Worm (Caenorhabditis elegans) whole organism, young adult: Measurements from ENCODE around the gene Y7A5A.24.

ENCODE experiments used
- B0035.1 ChIP-seq: sonication (generic microtip); optimal IDR thresholded peaks from 2 replicates; lab custom pipeline; 2016; ENCODE audit warnings: missing genetic modification characterization, mild to moderate bottlenecking, missing compliant biosample characterization, missing genotype, missing genetic modification reagents
- B0336.3 ChIP-seq: fragments of 200-800 bp; sonication (Bioruptor generic); IDR thresholded peaks from 2 replicates; pipeline ENCODE4 v1.3.6; 2022; ENCODE audit warnings: missing genetic modification characterization, missing compliant biosample characterization
- C06A6.2 ChIP-seq: fragments of 200-800 bp; sonication (Bioruptor generic); conservative IDR thresholded peaks from 2 replicates; pipeline ENCODE4 v1.3.6; 2022; ENCODE audit warnings: missing genetic modification characterization, missing compliant biosample characterization
- F55B11.4 ChIP-seq: sonication (generic microtip); optimal IDR thresholded peaks from 2 replicates; lab custom pipeline; 2016; ENCODE audit warnings: missing compliant biosample characterization, missing genetic modification characterization, borderline replicate concordance; ENCODE audit not compliant: insufficient read depth
- akir-1 ChIP-seq: fragments of 200-800 bp; sonication (Bioruptor generic); optimal IDR thresholded peaks from 2 replicates; lab custom pipeline; 2018; ENCODE audit warnings: mild to moderate bottlenecking, missing genetic modification characterization, moderate library complexity, missing compliant biosample characterization
- atf-7 ChIP-seq: sonication (generic microtip); optimal IDR thresholded peaks from 2 replicates; lab custom pipeline; 2017; ENCODE audit warnings: mild to moderate bottlenecking, missing genetic modification characterization, missing compliant biosample characterization
- bed-1 ChIP-seq: fragments of 200-800 bp; sonication (Bioruptor generic); IDR thresholded peaks from 2 replicates; pipeline ENCODE4 v1.3.6; 2022; ENCODE audit warnings: missing genetic modification reagents, missing genetic modification characterization, missing compliant biosample characterization
- ccch-3 ChIP-seq: fragments of 200-800 bp; sonication (Bioruptor generic); optimal IDR thresholded peaks from 2 replicates; lab custom pipeline; 2018; ENCODE audit warnings: mild to moderate bottlenecking, missing genetic modification characterization, missing compliant biosample characterization
- cebp-2 ChIP-seq: fragments of 200-800 bp; sonication (Bioruptor generic); IDR thresholded peaks from 2 replicates; pipeline ENCODE4 v1.3.6; 2022; ENCODE audit warnings: missing genetic modification characterization, missing compliant biosample characterization
- chd-7 ChIP-seq: sonication (generic microtip); optimal IDR thresholded peaks from 2 replicates; lab custom pipeline; 2016; ENCODE audit warnings: mild to moderate bottlenecking, missing genetic modification characterization, moderate library complexity, missing compliant biosample characterization
- die-1 ChIP-seq: sonication (generic microtip); optimal IDR thresholded peaks from 2 replicates; lab custom pipeline; 2016; ENCODE audit warnings: missing genotype, mild to moderate bottlenecking, missing genetic modification characterization, missing compliant biosample characterization
- dox-1 ChIP-seq: fragments of 200-800 bp; sonication (Bioruptor generic); IDR thresholded peaks from 2 replicates; pipeline ENCODE4 v1.3.6; 2022; ENCODE audit warnings: missing genetic modification reagents, missing genetic modification characterization, missing compliant biosample characterization
- dpff-1 ChIP-seq: sonication (generic microtip); optimal IDR thresholded peaks from 2 replicates; lab custom pipeline; 2017; ENCODE audit warnings: mild to moderate bottlenecking, missing genetic modification characterization, missing compliant biosample characterization
- egrh-3 ChIP-seq: fragments of 200-800 bp; sonication (Bioruptor generic); IDR thresholded peaks from 2 replicates; pipeline ENCODE4 v1.3.6; 2022; ENCODE audit warnings: missing genetic modification reagents, missing genetic modification characterization, missing compliant biosample characterization
- hlh-12 ChIP-seq: sonication (generic microtip); optimal IDR thresholded peaks from 2 replicates; lab custom pipeline; 2016; ENCODE audit warnings: missing genetic modification characterization, missing compliant biosample characterization
- let-526 ChIP-seq: fragments of 200-800 bp; sonication (Bioruptor generic); IDR thresholded peaks from 2 replicates; pipeline ENCODE4 v1.3.6; 2022; ENCODE audit warnings: missing genetic modification reagents, missing genetic modification characterization, missing compliant biosample characterization
- lin-35 ChIP-seq, 3 experiments: fragments of 150-350 bp in 2 of 3; sonication (generic microtip) in 1 of 3; optimal IDR thresholded peaks; 2 replicates each; lab custom pipeline; 2014 to 2018; ENCODE audit warnings: missing biosample characterization in 3 of 3, missing genetic modification characterization in 3 of 3, missing genetic modification reagents in 3 of 3
- lir-1 ChIP-seq: fragments of 200-800 bp; sonication (Bioruptor generic); conservative IDR thresholded peaks from 2 replicates; pipeline ENCODE4 v1.3.6; 2022; ENCODE audit warnings: missing genetic modification reagents, missing genetic modification characterization, missing compliant biosample characterization
- lsy-27 ChIP-seq: sonication (generic microtip); optimal IDR thresholded peaks from 2 replicates; lab custom pipeline; 2017; ENCODE audit warnings: missing genetic modification characterization, mild to moderate bottlenecking, missing compliant biosample characterization, antibody characterized with exemption, missing genotype, borderline replicate concordance; ENCODE audit not compliant: insufficient read depth
- madf-10 ChIP-seq: sonication (generic microtip); optimal IDR thresholded peaks from 2 replicates; lab custom pipeline; 2016; ENCODE audit warnings: mild to moderate bottlenecking, missing genetic modification characterization, missing compliant biosample characterization
- madf-8 ChIP-seq: fragments of 200-800 bp; sonication (Bioruptor generic); conservative IDR thresholded peaks from 2 replicates; pipeline ENCODE4 v1.3.6; 2022; ENCODE audit warnings: missing genetic modification reagents, missing genetic modification characterization, missing compliant biosample characterization
- nhr-179 ChIP-seq: sonication (generic microtip); optimal IDR thresholded peaks from 2 replicates; lab custom pipeline; 2016; ENCODE audit warnings: mild to moderate bottlenecking, missing genetic modification characterization, missing compliant biosample characterization
- nhr-27 ChIP-seq: fragments of 200-800 bp; sonication (Bioruptor generic); optimal IDR thresholded peaks from 2 replicates; lab custom pipeline; 2018; ENCODE audit warnings: mild to moderate bottlenecking, missing genetic modification characterization, moderate library complexity, missing compliant biosample characterization
- rcor-1 ChIP-seq: fragments of 200-800 bp; sonication (Bioruptor generic); IDR thresholded peaks from 2 replicates; pipeline ENCODE4 v1.3.6; 2022; ENCODE audit warnings: missing genetic modification reagents, missing genetic modification characterization, missing compliant biosample characterization
- sptf-2 ChIP-seq: fragments of 200-800 bp; sonication (Bioruptor generic); optimal IDR thresholded peaks from 2 replicates; lab custom pipeline; 2018; ENCODE audit warnings: mild to moderate bottlenecking, missing genetic modification characterization, missing compliant biosample characterization
- tbp1 ChIP-seq: fragments of 200-800 bp; sonication (Bioruptor generic); optimal IDR thresholded peaks from 2 replicates; lab custom pipeline; 2018; ENCODE audit warnings: mild to moderate bottlenecking, missing genetic modification characterization, missing compliant biosample characterization
- unc-130 ChIP-seq: sonication (generic microtip); optimal IDR thresholded peaks from 2 replicates; lab custom pipeline; 2016; ENCODE audit warnings: missing genetic modification reagents, missing genetic modification characterization, missing compliant biosample characterization
- unc-62 ChIP-seq: fragments of 150-350 bp; optimal IDR thresholded peaks from 2 replicates; lab custom pipeline; 2014; ENCODE audit warnings: missing biosample characterization, missing genetic modification reagents, missing genetic modification characterization
- ztf-28 ChIP-seq: fragments of 200-800 bp; sonication (Bioruptor generic); IDR thresholded peaks from 2 replicates; pipeline ENCODE4 v1.3.6; 2022; ENCODE audit warnings: missing genetic modification reagents, missing genetic modification characterization, missing compliant biosample characterization

The Y7A5A.24 gene

ce11 chrX:15736419-15736818 lies 45.5 kb downstream of the Y7A5A.24 start (continued):
- TF ChIP-seq lir-1 (GFP tag; lab: Robert Waterston, UW) (no peak), F55B11.4 (tag; lab: Kevin White, UChicago) (no peak), rcor-1 (GFP tag; lab: Robert Waterston, UW) (peak; percentile 26; the same call in 1 of the 2 replicates), dox-1 (GFP tag; lab: Robert Waterston, UW) (peak; percentile 78), ztf-28 (GFP tag; lab: Robert Waterston, UW) (no peak), sptf-2 (GFP tag; lab: Kevin White, UChicago) (no peak), madf-8 (GFP tag; lab: Robert Waterston, UW) (no peak), madf-10 (peak; percentile 40), unc-130 (GFP tag; lab: Kevin White, UChicago) (no peak)

ce11 chrX:15731668-15732067 lies 50.3 kb downstream of the Y7A5A.24 start, which contains the start of gene lin-15A:
Gene lin-15A, plus strand, starts transcription at chrX:15731968.
- TF ChIP-seq B0035.1 (tag; lab: Kevin White, UChicago) (no peak), B0336.3 (GFP tag; lab: Robert Waterston, UW) (no peak), tbp1 (GFP tag; lab: Kevin White, UChicago) (no peak), akir-1 (GFP tag; lab: Kevin White, UChicago) (no peak), hlh-12 (tag; lab: Kevin White, UChicago) (no peak), nhr-179 (tag; lab: Kevin White, UChicago) (no peak), unc-62 (no peak), C06A6.2 (GFP tag; lab: Robert Waterston, UW) (no peak), lsy-27 (tag; lab: Kevin White, UChicago) (no peak), lin-35 (GFP tag; optimal IDR thresholded peaks at IDR 0.05; lab: Kevin White, UChicago) (no peak), chd-7 (tag; lab: Kevin White, UChicago) (no peak), die-1 (tag; lab: Kevin White, UChicago) (no peak), let-526 (GFP tag; lab: Robert Waterston, UW) (no peak), ccch-3 (no peak), dpff-1 (tag; lab: Kevin White, UChicago) (no peak), atf-7 (tag; lab: Kevin White, UChicago) (no peak), bed-1 (GFP tag; lab: Robert Waterston, UW) (no peak), egrh-3 (GFP tag; lab: Robert Waterston, UW) (no peak), cebp-2 (GFP tag; lab: Robert Waterston, UW) (no peak), nhr-27 (tag; lab: Kevin White, UChicago) (no peak)
